Fruit fly (Drosophila melanogaster): ENCODE data around the gene btsz.

The btsz gene

dm6 chr3R:14817721-14818215 lies 57.5 kb downstream of the btsz start (continued):
- TF ChIP-seq tll (GFP tag; optimal IDR thresholded peaks at IDR 0.05) (peak in 1 of 2 experiments; percentile 42), CG11504 (tag; optimal IDR thresholded peaks at IDR 0.05) (peak; percentile 75), Awh (GFP tag; IDR thresholded peaks at IDR 0.05) (no peak), hb (GFP tag; IDR thresholded peaks at IDR 0.05; ENCODE audit: partially characterized antibody) (no peak), dati (GFP tag; IDR thresholded peaks at IDR 0.05) (no peak), vfl (GFP tag; optimal IDR thresholded peaks at IDR 0.05) (peak; percentile 7), sima (GFP tag; optimal IDR thresholded peaks at IDR 0.05) (no peak), Atf3 (GFP tag; optimal IDR thresholded peaks at IDR 0.05) (no peak), Meics (GFP tag; optimal IDR thresholded peaks at IDR 0.05) (no peak), Sox100B (GFP tag; optimal IDR thresholded peaks at IDR 0.05) (no peak), CG4404 (GFP tag; IDR thresholded peaks at IDR 0.05) (no peak), Deaf1 (tag; optimal IDR thresholded peaks at IDR 0.05) (peak; percentile 89), ttk (GFP tag; IDR thresholded peaks at IDR 0.05) (no peak), CG15514 (GFP tag; optimal IDR thresholded peaks at IDR 0.05) (no peak), fd96Cb (tag; optimal IDR thresholded peaks at IDR 0.05) (no peak), dpn (GFP tag; optimal IDR thresholded peaks at IDR 0.05) (no peak), danr (GFP tag; IDR thresholded peaks at IDR 0.05) (no peak), klu (GFP tag; IDR thresholded peaks at IDR 0.05) (no peak), B-H1 (GFP tag; IDR thresholded peaks at IDR 0.05) (no peak), Lhr (GFP tag; optimal IDR thresholded peaks at IDR 0.05) (no peak), CG1647 (GFP tag; optimal IDR thresholded peaks at IDR 0.05) (no peak), luna (GFP tag; optimal IDR thresholded peaks at IDR 0.05) (no peak), CG17328 (GFP tag; IDR thresholded peaks at IDR 0.05) (no peak), lilli (GFP tag; optimal IDR thresholded peaks at IDR 0.05) (no peak), Opbp (GFP tag; IDR thresholded peaks at IDR 0.05; ENCODE audit: partially characterized antibody) (peak; percentile 38; the same call in 1 of the 3 replicates), sna (GFP tag; IDR thresholded peaks at IDR 0.05; ENCODE audit: partially characterized antibody) (peak; percentile 46), crp (GFP tag; optimal IDR thresholded peaks at IDR 0.05) (peak in 1 of 2 experiments; percentile 38), dmrt11E (tag; optimal IDR thresholded peaks at IDR 0.05) (no peak), CG13296 (GFP tag; optimal IDR thresholded peaks at IDR 0.05) (peak; percentile 18), vvl (GFP tag; IDR thresholded peaks at IDR 0.05) (peak; percentile 55; the same call in 1 of the 2 replicates), PHDP (tag; optimal IDR thresholded peaks at IDR 0.05) (no peak), CG11695 (GFP tag; IDR thresholded peaks at IDR 0.05) (no peak), Dll (GFP tag; IDR thresholded peaks at IDR 0.05; ENCODE audit: partially characterized antibody) (peak; percentile 32; the same call in 2 of the 4 replicates), sd (tag; optimal IDR thresholded peaks at IDR 0.05) (peak; percentile 37), ab (GFP tag; optimal IDR thresholded peaks at IDR 0.05) (no peak), insv (GFP tag; optimal IDR thresholded peaks at IDR 0.05) (no peak), otp (GFP tag; IDR thresholded peaks at IDR 0.05) (no peak), Sry-β (GFP tag; optimal IDR thresholded peaks at IDR 0.05) (no peak), Sry-δ (GFP tag; optimal IDR thresholded peaks at IDR 0.05) (no peak), nau (GFP tag; optimal IDR thresholded peaks at IDR 0.05) (peak; percentile 24), tx (GFP tag; optimal IDR thresholded peaks at IDR 0.05) (no peak), maf-S (GFP tag; optimal IDR thresholded peaks at IDR 0.05) (no peak), Nf-YC (tag; optimal IDR thresholded peaks at IDR 0.05) (peak; percentile 27), amos (GFP tag; IDR thresholded peaks at IDR 0.05; ENCODE audit: partially characterized antibody) (peak; percentile 44; the same call in 1 of the 2 replicates), Trl (optimal IDR thresholded peaks at IDR 0.05) (peak; percentile 70 to 75), Trl (GFP tag; optimal IDR thresholded peaks at IDR 0.05) (no peak), row (GFP tag; IDR thresholded peaks at IDR 0.05) (no peak), Adf1 (GFP tag; IDR thresholded peaks at IDR 0.05) (peak; percentile 72; the same call in 1 of the 2 replicates), chinmo (GFP tag; IDR thresholded peaks at IDR 0.05; ENCODE audit: partially characterized antibody) (peak; percentile 93; the same call in 3 of the 4 replicates), CG15073 (GFP tag; optimal IDR thresholded peaks at IDR 0.05) (no peak)
